Worm (Caenorhabditis elegans) whole organism, late embryonic: ENCODE data around the gene nlp-56.
"Not testable (repeated sequence)": the region's sequence is repeated elsewhere in the genome, so short reads cannot be mapped to it uniquely, and the experiment has no call there.

Experiments used
- madf-2 ChIP-seq: sonication (generic microtip); optimal IDR thresholded peaks from 2 replicates; lab custom pipeline; 2017; ENCODE audit warnings: missing genetic modification characterization, missing compliant biosample characterization
- pha-4 ChIP-seq: fragments of 150-350 bp; optimal IDR thresholded peaks from 2 replicates; lab custom pipeline; 2018; ENCODE audit warnings: missing biosample characterization, missing genetic modification reagents, missing genetic modification characterization

DNA sequence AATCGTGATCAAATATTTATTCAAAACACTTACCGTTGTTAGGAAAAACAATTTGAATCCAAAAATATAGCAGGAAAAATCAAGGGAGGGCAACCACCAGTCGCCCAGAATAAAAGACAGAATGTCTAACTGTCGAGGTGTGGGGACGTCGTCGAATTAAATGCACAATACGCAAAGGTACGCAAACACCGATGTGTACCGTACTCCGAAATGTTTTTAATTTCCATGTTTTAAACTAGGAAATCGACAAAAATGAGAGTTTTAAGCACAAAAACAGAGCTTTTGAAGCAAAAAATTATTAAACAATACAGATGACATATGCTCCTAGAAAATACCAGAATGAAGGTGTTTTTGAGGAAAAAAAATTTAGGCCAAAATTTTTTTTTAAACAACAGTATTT lies 10.1 kb downstream of the nlp-56 start, which contains the start of gene Y57G11C.51:
- TF ChIP-seq pha-4, madf-2 (tag; lab: Kevin White, UChicago): not testable (repeated sequence)
